Fruit fly (Drosophila melanogaster) whole organism, pupa: ENCODE data around the gene JMJD5.

Experiments
- CG34367 ChIP-seq: fragments of 200-800 bp; sonication (Bioruptor generic); optimal IDR thresholded peaks from 2 replicates; lab custom pipeline; 2018; ENCODE audit warnings: missing biosample characterization, mild to moderate bottlenecking, missing genetic modification characterization
- Ets98B ChIP-seq: fragments of 200-800 bp; sonication (Bioruptor generic); IDR thresholded peaks from 2 replicates; pipeline ENCODE4 v1.3.6; 2022; ENCODE audit warnings: missing biosample characterization, missing genetic modification characterization
- rn ChIP-seq: fragments of 200-800 bp; sonication (Bioruptor generic); IDR thresholded peaks from 2 replicates; pipeline ENCODE4 v1.3.6; 2022; ENCODE audit warnings: missing biosample characterization, missing genetic modification characterization

DNA sequence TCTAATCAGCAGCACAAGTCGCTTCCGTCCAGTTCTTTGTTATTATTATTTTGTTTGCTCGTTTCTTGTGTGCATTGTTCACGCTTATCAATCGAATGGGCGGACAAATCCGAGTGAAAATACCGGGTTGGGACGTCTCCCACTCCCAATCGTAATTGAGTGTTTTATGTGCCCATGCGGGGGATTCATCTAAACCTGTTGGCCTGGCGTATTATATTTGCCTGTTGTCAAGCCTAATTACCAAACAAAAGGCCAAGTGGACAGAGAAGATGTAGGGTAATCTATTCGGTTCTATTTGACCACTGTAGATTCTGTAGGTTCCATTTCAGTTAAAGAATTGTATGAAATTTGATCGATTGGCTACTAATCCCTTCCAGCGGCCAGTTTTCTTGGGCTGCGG, 34.9 kb upstream of the JMJD5 start:
- TF ChIP-seq Ets98B (no peak), rn (GFP tag; lab: Robert Waterston, UW) (no peak), CG34367 (no peak)
